Fruit fly (Drosophila melanogaster) whole organism, adult: ENCODE data around the gene PGRP-LB.
A peak's percentile ranks its signal among the peaks of the same experiment; 100 is the strongest.

Source experiments
- CG11617 ChIP-seq: fragments of 200-800 bp; sonication (Bioruptor generic); optimal IDR thresholded peaks from 2 replicates; lab custom pipeline; 2017; ENCODE audit warnings: mild to moderate bottlenecking, missing biosample characterization, missing genetic modification reagents, missing genetic modification characterization
- CG12768 ChIP-seq: fragments of 200-800 bp; sonication (Bioruptor generic); optimal IDR thresholded peaks from 2 replicates; lab custom pipeline; 2017; ENCODE audit warnings: missing biosample characterization, missing genetic modification characterization, mild to moderate bottlenecking, moderate library complexity, missing genetic modification reagents
- CG14711 ChIP-seq: fragments of 200-800 bp; sonication (Bioruptor generic); optimal IDR thresholded peaks from 2 replicates; lab custom pipeline; 2018; ENCODE audit warnings: missing biosample characterization, mild to moderate bottlenecking, missing genetic modification characterization, moderate library complexity
- CG1620 ChIP-seq: fragments of 200-800 bp; sonication (Bioruptor generic); optimal IDR thresholded peaks from 2 replicates; lab custom pipeline; 2016; ENCODE audit warnings: missing biosample characterization, missing genetic modification characterization
- CG33017 ChIP-seq: fragments of 200-800 bp; sonication (Bioruptor generic); optimal IDR thresholded peaks from 2 replicates; lab custom pipeline; 2018; ENCODE audit warnings: missing biosample characterization, mild to moderate bottlenecking, missing genetic modification characterization, moderate library complexity
- CG5204 ChIP-seq: fragments of 200-800 bp; sonication (Bioruptor generic); optimal IDR thresholded peaks from 2 replicates; lab custom pipeline; 2016; ENCODE audit warnings: missing biosample characterization, missing genetic modification characterization
- CG7045 ChIP-seq: fragments of 200-800 bp; sonication (Bioruptor generic); optimal IDR thresholded peaks from 2 replicates; lab custom pipeline; 2017; ENCODE audit warnings: missing biosample characterization, mild to moderate bottlenecking, missing genetic modification characterization
- CG7101 ChIP-seq: fragments of 200-800 bp; sonication (Bioruptor generic); optimal IDR thresholded peaks from 2 replicates; lab custom pipeline; 2018; ENCODE audit warnings: missing biosample characterization, mild to moderate bottlenecking, missing genetic modification characterization, moderate library complexity
- Clk ChIP-seq: fragments of 200-800 bp; sonication (Bioruptor generic); optimal IDR thresholded peaks from 2 replicates; lab custom pipeline; 2017; ENCODE audit warnings: missing biosample characterization, missing genetic modification characterization
- Crg-1 ChIP-seq: fragments of 200-800 bp; sonication (Bioruptor generic); optimal IDR thresholded peaks from 2 replicates; lab custom pipeline; 2016; ENCODE audit warnings: missing biosample characterization, missing genetic modification characterization
- Hr96 ChIP-seq: fragments of 200-800 bp; sonication (Bioruptor generic); optimal IDR thresholded peaks from 2 replicates; lab custom pipeline; 2016; ENCODE audit warnings: missing biosample characterization, missing genetic modification characterization
- Mnt ChIP-seq: fragments of 200-800 bp; sonication (Bioruptor generic); optimal IDR thresholded peaks from 2 replicates; lab custom pipeline; 2016; ENCODE audit warnings: missing biosample characterization, mild to moderate bottlenecking, missing genetic modification characterization
- bab1 ChIP-seq: fragments of 200-800 bp; sonication (Bioruptor generic); optimal IDR thresholded peaks from 3 replicates; lab custom pipeline; 2019; ENCODE audit warnings: missing biosample characterization, mild to moderate bottlenecking, missing genetic modification characterization, moderate library complexity
- cic ChIP-seq: fragments of 200-800 bp; sonication (Bioruptor generic); optimal IDR thresholded peaks from 2 replicates; lab custom pipeline; 2017; ENCODE audit warnings: missing biosample characterization, mild to moderate bottlenecking, missing genetic modification characterization, moderate library complexity
- cnc ChIP-seq, 2 experiments: fragments of >200 bp; optimal IDR thresholded peaks; 2 replicates each; lab custom pipeline; 2017
- kay ChIP-seq: fragments of 200-800 bp; sonication (Bioruptor generic); peaks from one replicate; lab custom pipeline; 2016; ENCODE audit warnings: missing biosample characterization, missing genetic modification characterization, borderline replicate concordance
- ovo ChIP-seq: fragments of 200-800 bp; sonication (Bioruptor generic); optimal IDR thresholded peaks from 2 replicates; lab custom pipeline; 2016; ENCODE audit warnings: missing biosample characterization, missing genetic modification characterization
- pad ChIP-seq: fragments of 200-800 bp; sonication (Bioruptor generic); optimal IDR thresholded peaks from 3 replicates; lab custom pipeline; 2017; ENCODE audit warnings: missing biosample characterization, missing genetic modification characterization, mild to moderate bottlenecking, moderate library complexity, missing genetic modification reagents
- tj ChIP-seq: fragments of 200-800 bp; sonication (Bioruptor generic); optimal IDR thresholded peaks from 3 replicates; lab custom pipeline; 2017; ENCODE audit warnings: missing biosample characterization, mild to moderate bottlenecking, missing genetic modification characterization, moderate library complexity
- toe ChIP-seq: fragments of 200-800 bp; sonication (Bioruptor generic); optimal IDR thresholded peaks from 2 replicates; lab custom pipeline; 2016; ENCODE audit warnings: missing biosample characterization, missing genetic modification characterization

The PGRP-LB gene

dm6 chr3R:11431395-11431977, 28.9 kb downstream of the PGRP-LB start, which contains the start of the genes RpL24-like and CG5276:
Gene RpL24-like (minus strand): TSS chr3R:11431582.
Gene CG5276 (plus strand): TSS chr3R:11431738.
- peak; percentile 36 for TF ChIP-seq bab1 (GFP tag; lab: Kevin White, UChicago)
- peak; percentile 11 for TF ChIP-seq tj
- TF ChIP-seq CG11617 (GFP tag; lab: Kevin White, UChicago) = peak; percentile 69
- no peak for TF ChIP-seq Hr96 (GFP tag; lab: Kevin White, UChicago)
- TF ChIP-seq Mnt (GFP tag; lab: Kevin White, UChicago) = peak; percentile 99

DNA sequence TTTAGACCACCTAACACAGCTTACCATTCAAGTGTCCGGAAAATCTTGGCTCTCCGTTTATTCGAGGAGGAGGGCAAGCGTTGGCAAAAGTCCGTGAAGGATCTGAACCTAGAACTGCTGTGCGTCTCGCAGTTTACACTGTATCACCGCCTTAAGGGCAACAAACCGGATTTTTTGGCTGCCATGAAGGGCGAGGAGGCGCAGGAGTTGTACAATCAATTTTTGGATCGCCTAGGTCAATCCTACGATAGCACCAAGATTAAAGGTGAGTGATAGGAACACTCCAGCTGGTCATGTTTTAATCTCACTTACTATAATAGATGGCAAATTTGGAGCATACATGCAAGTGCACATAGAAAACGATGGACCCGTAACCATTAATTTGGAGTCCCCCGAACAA, 30.0 kb downstream of the PGRP-LB start:
- TF ChIP-seq Hr96 (GFP tag; lab: Kevin White, UChicago) (no peak), toe (GFP tag; lab: Kevin White, UChicago) (no peak), cic (GFP tag; lab: Kevin White, UChicago) (no peak), CG14711 (no peak), CG7045 (no peak), ovo (GFP tag; lab: Kevin White, UChicago) (no peak), kay (GFP tag; lab: Kevin White, UChicago) (no peak), Clk (no peak), Mnt (GFP tag; lab: Kevin White, UChicago) (no peak), CG7101 (tag; lab: Kevin White, UChicago) (no peak)

- TF ChIP-seq pad (peak; percentile 51), CG7101 (tag; lab: Kevin White, UChicago) (peak; percentile 58), toe (GFP tag; lab: Kevin White, UChicago) (no peak), ovo (GFP tag; lab: Kevin White, UChicago) (no peak), tj (no peak), Clk (no peak), CG11617 (GFP tag; lab: Kevin White, UChicago) (no peak), CG12768 (GFP tag; lab: Kevin White, UChicago) (peak; percentile 54), Mnt (GFP tag; lab: Kevin White, UChicago) (peak; percentile 44), bab1 (GFP tag; lab: Kevin White, UChicago) (no peak), CG14711 (peak; percentile 43), CG33017 (tag; lab: Kevin White, UChicago) (peak; percentile 3), kay (GFP tag; lab: Kevin White, UChicago) (no peak), CG1620 (GFP tag; lab: Kevin White, UChicago) (no peak), Hr96 (GFP tag; lab: Kevin White, UChicago) (no peak), cic (GFP tag; lab: Kevin White, UChicago) (no peak), CG7045 (no peak), CG5204 (GFP tag; lab: Kevin White, UChicago) (no peak), cnc (optimal IDR thresholded peaks at IDR 0.05; lab: Kevin White, UChicago) (no peak), Crg-1 (GFP tag; lab: Kevin White, UChicago) (peak; percentile 54)
Observed at dm6 chr3R:11429814-11430213, 30.5 kb downstream of the PGRP-LB start, which contains the start of gene Dtd. Gene Dtd (plus strand): TSS chr3R:11430061.

DNA sequence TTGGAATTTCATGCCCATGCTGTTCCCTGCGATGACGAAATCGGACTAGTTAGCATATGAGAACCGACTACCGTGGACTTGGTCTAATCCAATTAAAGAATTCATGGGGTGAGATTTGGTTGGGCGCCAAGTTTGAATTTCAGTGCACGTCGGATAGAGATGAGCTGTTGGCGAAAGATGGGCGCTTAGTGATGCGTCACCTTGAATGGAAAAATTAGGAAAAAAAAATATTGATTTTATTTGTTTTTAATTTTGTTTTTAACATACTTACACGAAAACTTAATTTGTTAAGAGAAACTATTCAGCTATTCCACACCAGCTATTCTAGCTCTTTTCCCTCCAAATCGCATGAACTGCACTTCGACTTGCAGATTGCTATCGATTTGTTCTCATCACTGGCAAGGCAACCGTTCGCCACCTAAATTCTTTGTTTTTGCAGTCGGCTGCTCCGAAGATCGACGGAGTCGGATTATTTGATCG, 38.7 kb downstream of the PGRP-LB start, which contains the start of the genes ninaG and Sptz:
Gene ninaG (minus strand): TSS at position 51 of the 480 bp plus-strand sequence.
Gene Sptz (plus strand): TSS at position 450 of the 480 bp plus-strand sequence.
- peak; percentile 88 for TF ChIP-seq CG12768 (GFP tag; lab: Kevin White, UChicago)
- TF ChIP-seq cnc (optimal IDR thresholded peaks at IDR 0.05; lab: Kevin White, UChicago) = no peak
- peak; percentile 87 for TF ChIP-seq CG7101 (tag; lab: Kevin White, UChicago)
- peak; percentile 87 for TF ChIP-seq CG5204 (GFP tag; lab: Kevin White, UChicago)
- peak; percentile 73 for TF ChIP-seq pad
- TF ChIP-seq toe (GFP tag; lab: Kevin White, UChicago) = peak; percentile 89
- peak; percentile 87 for TF ChIP-seq CG7045
- TF ChIP-seq Hr96 (GFP tag; lab: Kevin White, UChicago) = peak; percentile 90
- TF ChIP-seq cic (GFP tag; lab: Kevin White, UChicago) = no peak
- TF ChIP-seq CG1620 (GFP tag; lab: Kevin White, UChicago) = peak; percentile 95
- TF ChIP-seq CG33017 (tag; lab: Kevin White, UChicago) = peak; percentile 76
- peak; percentile 73 for TF ChIP-seq Clk
- TF ChIP-seq ovo (GFP tag; lab: Kevin White, UChicago) = peak; percentile 76
- TF ChIP-seq kay (GFP tag; lab: Kevin White, UChicago) = no peak
- peak; percentile 86 for TF ChIP-seq CG11617 (GFP tag; lab: Kevin White, UChicago)
- peak; percentile 82 for TF ChIP-seq CG14711
- TF ChIP-seq Crg-1 (GFP tag; lab: Kevin White, UChicago) = peak; percentile 84
- TF ChIP-seq Mnt (GFP tag; lab: Kevin White, UChicago) = peak; percentile 81
- peak; percentile 59 for TF ChIP-seq tj
- TF ChIP-seq bab1 (GFP tag; lab: Kevin White, UChicago) = peak; percentile 88

- TF ChIP-seq CG12768 (GFP tag; lab: Kevin White, UChicago) = peak; percentile 2
- no peak for TF ChIP-seq CG11617 (GFP tag; lab: Kevin White, UChicago)
Observed at dm6 chr3R:11418568-11418967, 41.8 kb downstream of the PGRP-LB start, which contains the start of the genes bumpel and CG45676. Gene bumpel (minus strand): TSS chr3R:11418668. Gene CG45676 (plus strand): TSS chr3R:11418885.

DNA sequence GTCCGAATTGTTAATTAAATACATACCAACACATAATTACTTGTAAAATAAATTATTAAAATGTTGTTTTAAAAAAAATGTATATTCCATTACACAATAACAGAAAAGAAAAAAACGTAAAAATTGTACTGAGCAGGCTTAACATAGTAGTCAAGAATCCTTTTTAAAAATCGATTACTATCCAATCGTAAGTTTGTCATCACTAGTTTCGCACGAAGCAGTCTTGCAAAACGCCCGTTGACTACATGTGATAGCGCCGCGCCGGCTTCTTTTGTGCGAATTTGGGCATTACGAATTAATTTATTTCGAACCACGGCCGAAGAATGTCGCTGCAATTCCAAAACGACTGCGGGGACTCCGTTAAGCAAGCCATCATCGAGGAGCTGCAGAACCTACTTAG, 48.0 kb downstream of the PGRP-LB start, which contains the start of gene Ipo9:
Gene Ipo9 (plus strand): TSS at position 152 of the 400 bp plus-strand sequence.
- peak; percentile 18 for TF ChIP-seq Crg-1 (GFP tag; lab: Kevin White, UChicago)
- no peak for TF ChIP-seq CG1620 (GFP tag; lab: Kevin White, UChicago)
- no peak for TF ChIP-seq CG5204 (GFP tag; lab: Kevin White, UChicago)
- no peak for TF ChIP-seq tj
- no peak for TF ChIP-seq CG14711
- TF ChIP-seq cnc (optimal IDR thresholded peaks at IDR 0.05; lab: Kevin White, UChicago) = no peak
- peak; percentile 70 for TF ChIP-seq kay (GFP tag; lab: Kevin White, UChicago)
- TF ChIP-seq bab1 (GFP tag; lab: Kevin White, UChicago) = peak; percentile 19
- peak; percentile 1 for TF ChIP-seq cic (GFP tag; lab: Kevin White, UChicago)
- peak; percentile 40 for TF ChIP-seq CG7101 (tag; lab: Kevin White, UChicago)
- TF ChIP-seq CG7045 = no peak
- peak; percentile 76 for TF ChIP-seq Mnt (GFP tag; lab: Kevin White, UChicago)
